Fruit fly (Drosophila melanogaster) whole organism, embryonic: Measurements from ENCODE around the gene CG1024.

ENCODE experiments used
- Antp ChIP-seq: fragments of 200-800 bp; sonication (Bioruptor generic); optimal IDR thresholded peaks from 3 replicates; lab custom pipeline; 2016; ENCODE audit warnings: missing biosample characterization, missing genetic modification characterization
- CG10654 ChIP-seq: fragments of 200-800 bp; sonication (Bioruptor generic); optimal IDR thresholded peaks from 2 replicates; lab custom pipeline; 2016; ENCODE audit warnings: missing biosample characterization, missing genetic modification characterization
- CG11085 ChIP-seq: fragments of 200-800 bp; sonication (Bioruptor generic); IDR thresholded peaks from 2 replicates; pipeline ENCODE4 v1.3.6; 2022; ENCODE audit warnings: missing biosample characterization, missing genetic modification characterization
- CG12219 ChIP-seq: fragments of 200-800 bp; sonication (Bioruptor generic); optimal IDR thresholded peaks from 3 replicates; lab custom pipeline; 2018; ENCODE audit warnings: missing biosample characterization, mild to moderate bottlenecking, missing genetic modification characterization
- CG12659 ChIP-seq: fragments of 200-800 bp; sonication (Bioruptor generic); optimal IDR thresholded peaks from 3 replicates; lab custom pipeline; 2017; ENCODE audit warnings: mild to moderate bottlenecking, missing biosample characterization, missing genetic modification reagents, missing genetic modification characterization
- CG13424 ChIP-seq: fragments of 200-800 bp; sonication (Bioruptor generic); optimal IDR thresholded peaks from 2 replicates; lab custom pipeline; 2019; ENCODE audit warnings: missing biosample characterization, mild to moderate bottlenecking, missing genetic modification characterization, moderate library complexity
- CG14667 ChIP-seq: fragments of 200-800 bp; sonication (Bioruptor generic); IDR thresholded peaks from 2 replicates; pipeline ENCODE4 v1.3.6; 2022; ENCODE audit warnings: missing biosample characterization, missing genetic modification characterization
- CG16779 ChIP-seq: fragments of 200-800 bp; sonication (Bioruptor generic); IDR thresholded peaks from 2 replicates; pipeline ENCODE4 v1.3.6; 2022; ENCODE audit warnings: missing biosample characterization, missing genetic modification characterization
- CG17186 ChIP-seq: fragments of 200-800 bp; sonication (Bioruptor generic); optimal IDR thresholded peaks from 3 replicates; lab custom pipeline; 2017; ENCODE audit warnings: missing biosample characterization, missing genetic modification reagents, missing genetic modification characterization
- CG2678 ChIP-seq: fragments of 200-800 bp; sonication (Bioruptor generic); optimal IDR thresholded peaks from 3 replicates; lab custom pipeline; 2019; ENCODE audit warnings: missing biosample characterization, mild to moderate bottlenecking, missing genetic modification characterization, moderate library complexity
- CG2889 ChIP-seq: fragments of 200-800 bp; sonication (Bioruptor generic); IDR thresholded peaks from 3 replicates; pipeline ENCODE4 v1.3.6; 2022; ENCODE audit warnings: missing biosample characterization, missing genetic modification characterization
- CG30431 ChIP-seq: fragments of 200-800 bp; sonication (Bioruptor generic); optimal IDR thresholded peaks from 2 replicates; lab custom pipeline; 2017; ENCODE audit warnings: missing biosample characterization, missing genetic modification characterization
- CG31365 ChIP-seq: fragments of 200-800 bp; sonication (Bioruptor generic); optimal IDR thresholded peaks from 2 replicates; lab custom pipeline; 2018; ENCODE audit warnings: missing biosample characterization, mild to moderate bottlenecking, missing genetic modification characterization
- CG31388 ChIP-seq: fragments of 200-800 bp; sonication (Bioruptor generic); optimal IDR thresholded peaks from 2 replicates; lab custom pipeline; 2016; ENCODE audit warnings: missing biosample characterization, missing genetic modification characterization
- CG33213 ChIP-seq: fragments of 200-800 bp; sonication (Bioruptor generic); optimal IDR thresholded peaks from 3 replicates; lab custom pipeline; 2016; ENCODE audit warnings: missing biosample characterization, missing genetic modification characterization
- CG4707 ChIP-seq: fragments of 200-800 bp; sonication (Bioruptor generic); optimal IDR thresholded peaks from 2 replicates; lab custom pipeline; 2018; ENCODE audit warnings: missing biosample characterization, mild to moderate bottlenecking, missing genetic modification characterization, moderate library complexity
- CG6272 ChIP-seq: fragments of 200-800 bp; sonication (Bioruptor generic); IDR thresholded peaks from 2 replicates; pipeline ENCODE4 v1.3.6; 2022; ENCODE audit warnings: missing biosample characterization, missing genetic modification characterization
- CG6654 ChIP-seq: fragments of 200-800 bp; sonication (Bioruptor generic); optimal IDR thresholded peaks from 2 replicates; lab custom pipeline; 2017; ENCODE audit warnings: missing biosample characterization, mild to moderate bottlenecking, missing genetic modification characterization
- CG6683 ChIP-seq: fragments of 200-800 bp; sonication (Bioruptor generic); optimal IDR thresholded peaks from 2 replicates; lab custom pipeline; 2017; ENCODE audit warnings: missing biosample characterization, mild to moderate bottlenecking, missing genetic modification characterization, missing genetic modification reagents
- CG6689 ChIP-seq: fragments of 200-800 bp; sonication (Bioruptor generic); IDR thresholded peaks from 2 replicates; pipeline ENCODE4 v1.3.6; 2022; ENCODE audit warnings: missing biosample characterization, missing genetic modification characterization
- CG7839 ChIP-seq: fragments of 200-800 bp; sonication (Bioruptor generic); optimal IDR thresholded peaks from 3 replicates; lab custom pipeline; 2018; ENCODE audit warnings: missing biosample characterization, mild to moderate bottlenecking, missing genetic modification characterization, moderate library complexity
- CoRest ChIP-seq: fragments of 200-800 bp; sonication (Bioruptor generic); optimal IDR thresholded peaks from 3 replicates; lab custom pipeline; 2018; ENCODE audit warnings: missing biosample characterization, mild to moderate bottlenecking, missing genetic modification characterization, moderate library complexity
- Dfd ChIP-seq, 2 experiments: fragments of >200 bp; optimal IDR thresholded peaks; 2 replicates each; lab custom pipeline; 2017; ENCODE audit warnings: missing biosample characterization in 2 of 2, missing genetic modification characterization in 2 of 2
- GATAe ChIP-seq: fragments of 200-800 bp; sonication (Bioruptor generic); conservative IDR thresholded peaks from 2 replicates; pipeline ENCODE4 v1.3.6; 2022; ENCODE audit warnings: missing biosample characterization, missing genetic modification characterization
- HHEX ChIP-seq: fragments of 200-800 bp; sonication (Bioruptor generic); optimal IDR thresholded peaks from 3 replicates; lab custom pipeline; 2017; ENCODE audit warnings: missing biosample characterization, mild to moderate bottlenecking, missing genetic modification characterization, missing genetic modification reagents
- Lhr ChIP-seq: fragments of 200-800 bp; sonication (Bioruptor generic); optimal IDR thresholded peaks from 3 replicates; lab custom pipeline; 2017; ENCODE audit warnings: mild to moderate bottlenecking, missing biosample characterization, missing genetic modification reagents, missing genetic modification characterization
- Max ChIP-seq: fragments of 200-800 bp; sonication (Bioruptor generic); optimal IDR thresholded peaks from 2 replicates; lab custom pipeline; 2016; ENCODE audit warnings: missing biosample characterization, mild to moderate bottlenecking, missing genetic modification characterization
- NC2α ChIP-seq: fragments of 200-800 bp; sonication (Bioruptor generic); optimal IDR thresholded peaks from 2 replicates; lab custom pipeline; 2016; ENCODE audit warnings: missing biosample characterization, missing genetic modification characterization
- Six4 ChIP-seq: fragments of 200-800 bp; sonication (Bioruptor generic); optimal IDR thresholded peaks from 2 replicates; lab custom pipeline; 2016; ENCODE audit warnings: missing biosample characterization, missing genetic modification characterization
- Stat92E ChIP-seq, 3 experiments: fragments of >200 bp in 2 of 3; fragments of 200-800 bp in 1 of 3; sonication (Bioruptor generic) in 1 of 3; optimal IDR thresholded peaks; 2 replicates each; lab custom pipeline; 2017 to 2019; ENCODE audit warnings: missing biosample characterization in 3 of 3, missing genetic modification characterization in 3 of 3, mild to moderate bottlenecking in 1 of 3, moderate library complexity in 1 of 3
- ato ChIP-seq: fragments of 200-800 bp; sonication (Bioruptor generic); IDR thresholded peaks from 2 replicates; pipeline ENCODE4 v1.3.6; 2022; ENCODE audit warnings: missing biosample characterization, missing genetic modification characterization; ENCODE audit not compliant: partially characterized antibody
- az2 ChIP-seq: fragments of 200-800 bp; sonication (Bioruptor generic); optimal IDR thresholded peaks from 3 replicates; lab custom pipeline; 2016; ENCODE audit warnings: missing biosample characterization, missing genetic modification characterization
- chinmo ChIP-seq: fragments of 200-800 bp; sonication (Bioruptor generic); IDR thresholded peaks from 4 replicates; pipeline ENCODE4 v1.3.6; 2022; ENCODE audit warnings: missing biosample characterization, missing genetic modification characterization; ENCODE audit not compliant: partially characterized antibody
- emc ChIP-seq: fragments of 200-800 bp; sonication (Bioruptor generic); optimal IDR thresholded peaks from 2 replicates; lab custom pipeline; 2016; ENCODE audit warnings: missing biosample characterization, missing genetic modification characterization
- fd64A ChIP-seq: fragments of 200-800 bp; sonication (Bioruptor generic); optimal IDR thresholded peaks from 3 replicates; lab custom pipeline; 2018; ENCODE audit warnings: missing biosample characterization, mild to moderate bottlenecking, missing genetic modification characterization
- fru ChIP-seq: fragments of >200 bp; optimal IDR thresholded peaks from 2 replicates; lab custom pipeline; 2017
- grn ChIP-seq: fragments of 200-800 bp; sonication (Bioruptor generic); optimal IDR thresholded peaks from 3 replicates; lab custom pipeline; 2017; ENCODE audit warnings: missing biosample characterization, missing genetic modification characterization
- gro ChIP-seq: fragments of 200-800 bp; sonication (Bioruptor generic); optimal IDR thresholded peaks from 2 replicates; lab custom pipeline; 2016; ENCODE audit warnings: missing biosample characterization, missing genetic modification characterization
- gsb ChIP-seq: fragments of 200-800 bp; sonication (Bioruptor generic); IDR thresholded peaks from 2 replicates; pipeline ENCODE4 v1.3.6; 2022; ENCODE audit warnings: missing biosample characterization, missing genetic modification characterization
- lab ChIP-seq: fragments of 200-800 bp; sonication (Bioruptor generic); optimal IDR thresholded peaks from 3 replicates; lab custom pipeline; 2017; ENCODE audit warnings: missing biosample characterization, missing genetic modification characterization, mild to moderate bottlenecking, moderate library complexity, missing genetic modification reagents
- pan ChIP-seq, 4 experiments: fragments of >200 bp in 3 of 4; fragments of 200-800 bp in 1 of 4; sonication (Bioruptor generic) in 1 of 4; optimal IDR thresholded peaks in 3 of 4; IDR thresholded peaks in 1 of 4; 2 replicates each; pipeline versions ENCODE4 v1.3.6 to Lab custom; 2017 to 2022; ENCODE audit warnings: missing biosample characterization in 2 of 4, missing genetic modification characterization in 2 of 4, mixed read lengths in 1 of 4
- psq ChIP-seq: fragments of 200-800 bp; sonication (Bioruptor generic); optimal IDR thresholded peaks from 2 replicates; lab custom pipeline; 2017; ENCODE audit warnings: missing biosample characterization, missing genetic modification characterization
- seq ChIP-seq: fragments of 200-800 bp; sonication (Bioruptor generic); IDR thresholded peaks from 2 replicates; pipeline ENCODE4 v1.3.6; 2022; ENCODE audit warnings: missing biosample characterization, missing genetic modification characterization
- shn ChIP-seq: fragments of 200-800 bp; sonication (Bioruptor generic); optimal IDR thresholded peaks from 3 replicates; lab custom pipeline; 2016; ENCODE audit warnings: missing biosample characterization, missing genetic modification characterization
- sna ChIP-seq: fragments of 200-800 bp; sonication (Bioruptor generic); IDR thresholded peaks from 2 replicates; pipeline ENCODE4 v1.3.6; 2022; ENCODE audit warnings: missing biosample characterization, missing genetic modification characterization; ENCODE audit not compliant: partially characterized antibody
- sob ChIP-seq: fragments of 200-800 bp; sonication (Bioruptor generic); IDR thresholded peaks from 2 replicates; pipeline ENCODE4 v1.3.6; 2022; ENCODE audit warnings: missing biosample characterization, missing genetic modification characterization
- sqz ChIP-seq: fragments of 200-800 bp; sonication (Bioruptor generic); optimal IDR thresholded peaks from 3 replicates; lab custom pipeline; 2018; ENCODE audit warnings: missing biosample characterization, mild to moderate bottlenecking, missing genetic modification characterization
- vfl ChIP-seq: fragments of 200-800 bp; sonication (Bioruptor generic); optimal IDR thresholded peaks from 2 replicates; lab custom pipeline; 2016; ENCODE audit warnings: missing biosample characterization, missing genetic modification characterization

Gene CG1024

dm6 chr3R:6414439-6415344 lies 34.6 kb upstream of the CG1024 start (continued):
- no peak for TF ChIP-seq CG2889 (GFP tag; lab: Robert Waterston, UW)
- TF ChIP-seq Lhr (GFP tag; lab: Kevin White, UChicago) = no peak
- TF ChIP-seq CG6689 = peak; percentile 26; the same call in 1 of the 2 replicates
- TF ChIP-seq Dfd (GFP tag; optimal IDR thresholded peaks at IDR 0.05; lab: Kevin White, UChicago) = no peak
- TF ChIP-seq CG7839 = peak; percentile 67
- TF ChIP-seq CG13424 (tag; lab: Kevin White, UChicago) = peak; percentile 46
- no peak for TF ChIP-seq CG16779
- no peak for TF ChIP-seq CG4707
- no peak for TF ChIP-seq ato (GFP tag; lab: Robert Waterston, UW)
- peak; percentile 50 for TF ChIP-seq lab
- TF ChIP-seq Stat92E (GFP tag; optimal IDR thresholded peaks at IDR 0.05; lab: Kevin White, UChicago) = no peak
- no peak for TF ChIP-seq sna (GFP tag; lab: Robert Waterston, UW)
- TF ChIP-seq CoRest = peak; percentile 47
- no peak for TF ChIP-seq CG6272 (GFP tag; lab: Robert Waterston, UW)
- no peak for TF ChIP-seq fd64A (GFP tag; lab: Kevin White, UChicago)
- peak; percentile 37 for TF ChIP-seq CG12659 (GFP tag; lab: Kevin White, UChicago)
- TF ChIP-seq seq (GFP tag; lab: Robert Waterston, UW) = no peak
- TF ChIP-seq CG31388 = no peak
- TF ChIP-seq CG30431 (GFP tag; lab: Kevin White, UChicago) = no peak
- TF ChIP-seq chinmo (GFP tag; lab: Robert Waterston, UW) = peak; percentile 89; the same call in 3 of the 4 replicates
- TF ChIP-seq CG31365 (tag; lab: Kevin White, UChicago) = no peak
- TF ChIP-seq fru (lab: Kevin White, UChicago) = no peak
- TF ChIP-seq CG33213 (GFP tag; lab: Kevin White, UChicago) = no peak
- TF ChIP-seq az2 (GFP tag; lab: Kevin White, UChicago) = no peak
- TF ChIP-seq GATAe (GFP tag; lab: Robert Waterston, UW) = no peak
- no peak for TF ChIP-seq CG6683 (GFP tag; lab: Kevin White, UChicago)
- TF ChIP-seq vfl = no peak
- TF ChIP-seq pan (optimal IDR thresholded peaks at IDR 0.05; lab: Kevin White, UChicago) = no peak
- peak in 1 of 2 experiments; percentile 36 for TF ChIP-seq pan (GFP tag; optimal IDR thresholded peaks at IDR 0.05 in 1 of 2, IDR thresholded peaks at IDR 0.05 in 1 of 2)
- no peak for TF ChIP-seq Six4 (GFP tag; lab: Kevin White, UChicago)
- TF ChIP-seq NC2α (GFP tag; lab: Kevin White, UChicago) = no peak
- peak; percentile 71 for TF ChIP-seq CG2678
- no peak for TF ChIP-seq psq (GFP tag; lab: Kevin White, UChicago)
- TF ChIP-seq gro (GFP tag; lab: Kevin White, UChicago) = no peak
- TF ChIP-seq HHEX (GFP tag; lab: Kevin White, UChicago) = no peak
- no peak for TF ChIP-seq Max (GFP tag; lab: Kevin White, UChicago)
- no peak for TF ChIP-seq CG11085
- TF ChIP-seq CG12219 = no peak
- TF ChIP-seq CG14667 (GFP tag; lab: Robert Waterston, UW) = 0 out of 2 replicates have a peak, but pooled peaks have one; percentile 8
- TF ChIP-seq grn = peak; percentile 64
- no peak for TF ChIP-seq sob (GFP tag; lab: Robert Waterston, UW)
- no peak for TF ChIP-seq Antp (GFP tag; lab: Kevin White, UChicago)
- no peak for TF ChIP-seq CG6654 (GFP tag; lab: Kevin White, UChicago)
- no peak for TF ChIP-seq shn (GFP tag; lab: Kevin White, UChicago)
- no peak for TF ChIP-seq CG17186 (GFP tag; lab: Kevin White, UChicago)
- no peak for TF ChIP-seq CG10654
- no peak for TF ChIP-seq emc (GFP tag; lab: Kevin White, UChicago)
- no peak for TF ChIP-seq sqz
- no peak for TF ChIP-seq gsb (GFP tag; lab: Robert Waterston, UW)
